Worm (Caenorhabditis elegans) whole organism, L3 larva: ENCODE results near the gene F28H7.8.

Experiments used
- aly-2 ChIP-seq: fragments of 150-350 bp; optimal IDR thresholded peaks from 2 replicates; lab custom pipeline; 2014; ENCODE audit warnings: missing biosample characterization, missing genetic modification characterization
- ceh-28 ChIP-seq: fragments of 150-350 bp; optimal IDR thresholded peaks from 2 replicates; lab custom pipeline; 2014; ENCODE audit warnings: missing biosample characterization, missing genetic modification reagents, missing genetic modification characterization
- elt-3 ChIP-seq, 3 experiments: fragments of 150-350 bp in 1 of 3; sonication (generic microtip) in 2 of 3; optimal IDR thresholded peaks; 2 replicates in 2 of 3; 4 replicates in 1 of 3; lab custom pipeline; 2014 to 2017; ENCODE audit warnings: missing biosample characterization in 3 of 3, missing genetic modification characterization in 3 of 3
- fkh-10 ChIP-seq: sonication (generic microtip); optimal IDR thresholded peaks from 2 replicates; lab custom pipeline; 2017; ENCODE audit warnings: missing biosample characterization, missing genetic modification reagents, missing genetic modification characterization
- lin-15B ChIP-seq: fragments of 150-350 bp; optimal IDR thresholded peaks from 2 replicates; lab custom pipeline; 2014; ENCODE audit warnings: missing biosample characterization, missing genetic modification characterization
- nhr-11 ChIP-seq: fragments of 150-350 bp; optimal IDR thresholded peaks from 2 replicates; lab custom pipeline; 2014; ENCODE audit warnings: missing biosample characterization, missing genetic modification characterization
- nhr-237 ChIP-seq: fragments of 150-350 bp; optimal IDR thresholded peaks from 2 replicates; lab custom pipeline; 2014; ENCODE audit warnings: missing biosample characterization, missing genetic modification characterization
- nhr-43 ChIP-seq: sonication (generic microtip); optimal IDR thresholded peaks from 2 replicates; lab custom pipeline; 2016; ENCODE audit warnings: mild to moderate bottlenecking, missing genetic modification characterization, missing compliant biosample characterization; ENCODE audit not compliant: poor library complexity, severe bottlenecking
- nhr-76 ChIP-seq: fragments of 150-350 bp; sonication (generic microtip); optimal IDR thresholded peaks from 5 replicates; lab custom pipeline; 2014; ENCODE audit warnings: missing biosample characterization, missing genetic modification characterization
- nhr-77 ChIP-seq: fragments of 150-350 bp; optimal IDR thresholded peaks from 2 replicates; lab custom pipeline; 2014; ENCODE audit warnings: missing biosample characterization, missing genetic modification characterization
- tbx-2 ChIP-seq: sonication (generic microtip); optimal IDR thresholded peaks from 2 replicates; lab custom pipeline; 2016; ENCODE audit warnings: mild to moderate bottlenecking, missing genetic modification characterization, missing compliant biosample characterization
- unc-39 ChIP-seq: sonication (generic microtip); optimal IDR thresholded peaks from 4 replicates; lab custom pipeline; 2017; ENCODE audit warnings: missing biosample characterization, missing genetic modification characterization
- zag-1 ChIP-seq: fragments of 150-350 bp; optimal IDR thresholded peaks from 2 replicates; lab custom pipeline; 2014; ENCODE audit warnings: missing biosample characterization, missing genetic modification characterization

ce11 chrV:10723181-10723580 is 35.6 kb upstream of the F28H7.8 start:
- TF ChIP-seq ceh-28 (tag; lab: Kevin White, UChicago): no peak
- no peak for TF ChIP-seq zag-1
- no peak for TF ChIP-seq aly-2
- no peak for TF ChIP-seq nhr-11
- TF ChIP-seq elt-3 (tag; optimal IDR thresholded peaks at IDR 0.05; lab: Kevin White, UChicago): no peak
- no peak for TF ChIP-seq nhr-77 (tag; lab: Kevin White, UChicago)
- TF ChIP-seq tbx-2 (tag; lab: Kevin White, UChicago): no peak
- no peak for TF ChIP-seq unc-39 (tag; lab: Kevin White, UChicago)
- no peak for TF ChIP-seq fkh-10 (GFP tag; lab: Kevin White, UChicago)
- no peak for TF ChIP-seq nhr-237
- TF ChIP-seq nhr-43: no peak
- TF ChIP-seq nhr-76 (tag; lab: Kevin White, UChicago): no peak
- TF ChIP-seq lin-15B (tag; lab: Kevin White, UChicago): no peak
